Fruit fly (Drosophila melanogaster): Measurements from ENCODE around the gene CG33272.

Gene CG33272

DNA sequence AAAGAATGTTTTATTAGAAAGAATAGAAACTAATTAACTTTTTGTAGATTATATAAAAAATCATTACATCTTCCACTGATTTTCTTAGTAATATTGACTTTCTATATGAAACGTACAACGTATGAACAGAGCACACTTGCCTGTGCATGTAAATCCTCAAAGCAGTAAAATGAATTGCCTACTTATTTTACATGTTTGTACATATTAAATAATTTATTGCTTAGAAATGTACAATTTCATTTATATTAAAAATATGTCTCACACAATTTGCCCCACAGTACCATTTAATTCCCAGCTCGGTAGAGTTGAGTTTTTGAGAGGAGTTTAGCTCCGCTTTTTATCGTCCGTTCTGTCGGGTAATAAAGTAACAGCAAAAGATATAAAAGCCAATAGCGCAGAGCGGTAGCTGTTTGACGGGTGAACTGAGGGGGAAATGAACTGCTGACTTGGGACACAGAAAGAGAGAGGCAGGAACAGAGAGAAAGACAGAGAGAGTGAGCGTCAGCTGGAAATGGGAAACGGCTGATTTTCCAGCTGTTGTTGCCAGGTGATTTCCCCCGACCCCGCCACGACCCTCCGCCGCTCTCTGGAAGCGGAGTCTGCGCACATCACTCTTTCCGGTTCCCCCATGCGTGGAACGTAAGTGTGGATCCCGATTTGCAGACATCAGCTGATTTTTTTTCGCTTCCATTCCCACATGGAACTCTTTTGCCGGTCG is 17.1 kb downstream of the CG33272 start (continued):
- TF ChIP-seq sage (GFP tag; optimal IDR thresholded peaks at IDR 0.05): no peak
- peak; percentile 12 for TF ChIP-seq h (GFP tag; optimal IDR thresholded peaks at IDR 0.05)
- TF ChIP-seq dmrt93B (GFP tag; optimal IDR thresholded peaks at IDR 0.05): no peak
- no peak for TF ChIP-seq HLH106 (tag; optimal IDR thresholded peaks at IDR 0.05)
- TF ChIP-seq sv (GFP tag; optimal IDR thresholded peaks at IDR 0.05): no peak
- no peak for TF ChIP-seq Myc (optimal IDR thresholded peaks at IDR 0.05)
- TF ChIP-seq Hr83 (GFP tag; optimal IDR thresholded peaks at IDR 0.05; ENCODE audit: poor library complexity, severe bottlenecking): no peak

DNA sequence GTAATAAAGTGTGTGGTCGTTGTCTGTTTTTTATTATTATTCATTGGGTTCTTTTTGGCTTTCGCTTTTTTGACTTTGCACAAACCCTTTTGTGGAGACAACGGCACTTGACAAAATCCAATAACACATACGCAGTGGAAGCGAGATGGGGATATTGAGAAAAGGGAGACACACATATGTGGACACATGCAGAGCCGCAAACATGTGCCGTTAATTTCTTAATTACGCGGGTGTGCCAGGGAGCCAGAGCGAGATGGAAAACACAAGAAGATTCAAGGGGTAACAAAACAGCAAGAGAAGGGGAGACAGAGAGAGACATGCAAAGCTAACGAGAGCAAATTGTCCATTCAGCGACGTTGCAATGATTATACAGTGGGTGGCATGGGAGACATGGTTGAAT is 17.9 kb downstream of the CG33272 start:
- no peak for TF ChIP-seq ey (GFP tag; optimal IDR thresholded peaks at IDR 0.05)
- no peak for TF ChIP-seq usp (GFP tag; optimal IDR thresholded peaks at IDR 0.05)
- TF ChIP-seq Vsx2 (GFP tag; optimal IDR thresholded peaks at IDR 0.05; ENCODE audit: partially characterized antibody): peak; percentile 66
- no peak for TF ChIP-seq dmrt93B (GFP tag; optimal IDR thresholded peaks at IDR 0.05)
- TF ChIP-seq sage (GFP tag; optimal IDR thresholded peaks at IDR 0.05): no peak
- TF ChIP-seq Hr83 (GFP tag; optimal IDR thresholded peaks at IDR 0.05; ENCODE audit: poor library complexity, severe bottlenecking): no peak
- no peak for TF ChIP-seq Mio (GFP tag; optimal IDR thresholded peaks at IDR 0.05)
- TF ChIP-seq Hnf4 (GFP tag; optimal IDR thresholded peaks at IDR 0.05): no peak
- no peak for TF ChIP-seq Abd-B (GFP tag; optimal IDR thresholded peaks at IDR 0.05)
- no peak for TF ChIP-seq Dfd (GFP tag; optimal IDR thresholded peaks at IDR 0.05)
- TF ChIP-seq Dif (GFP tag; optimal IDR thresholded peaks at IDR 0.05; ENCODE audit: partially characterized antibody): no peak
- no peak for TF ChIP-seq CG32264 (GFP tag; optimal IDR thresholded peaks at IDR 0.05)
- no peak for TF ChIP-seq h (GFP tag; optimal IDR thresholded peaks at IDR 0.05)
- no peak for TF ChIP-seq tai (GFP tag; optimal IDR thresholded peaks at IDR 0.05)
- TF ChIP-seq Myc (optimal IDR thresholded peaks at IDR 0.05): no peak
- no peak for TF ChIP-seq CG9705 (GFP tag; optimal IDR thresholded peaks at IDR 0.05)
- TF ChIP-seq brk (GFP tag; optimal IDR thresholded peaks at IDR 0.05): no peak
- no peak for TF ChIP-seq Jra (GFP tag; optimal IDR thresholded peaks at IDR 0.05)
- peak; percentile 8 for TF ChIP-seq psq (GFP tag; optimal IDR thresholded peaks at IDR 0.05)
- no peak for TF ChIP-seq dl (GFP tag; optimal IDR thresholded peaks at IDR 0.05; ENCODE audit: insufficient read depth in 1 of 2, partially characterized antibody in 2 of 2)
- TF ChIP-seq lola (GFP tag; optimal IDR thresholded peaks at IDR 0.05): no peak
- peak; percentile 40 for TF ChIP-seq br (GFP tag; optimal IDR thresholded peaks at IDR 0.05)
- TF ChIP-seq CrebA (GFP tag; optimal IDR thresholded peaks at IDR 0.05; ENCODE audit: borderline replicate concordance): no peak
- TF ChIP-seq rgr (GFP tag; optimal IDR thresholded peaks at IDR 0.05): peak; percentile 28
- no peak for TF ChIP-seq Sp1 (GFP tag; optimal IDR thresholded peaks at IDR 0.05)
- TF ChIP-seq dsf (GFP tag; optimal IDR thresholded peaks at IDR 0.05; ENCODE audit: borderline replicate concordance): no peak
- TF ChIP-seq fru (GFP tag; optimal IDR thresholded peaks at IDR 0.05): no peak
- no peak for TF ChIP-seq OdsH (GFP tag; optimal IDR thresholded peaks at IDR 0.05)
- no peak for TF ChIP-seq pan (optimal IDR thresholded peaks at IDR 0.05)
- no peak for TF ChIP-seq foxo (GFP tag; optimal IDR thresholded peaks at IDR 0.05)
- TF ChIP-seq sv (GFP tag; optimal IDR thresholded peaks at IDR 0.05): no peak
- TF ChIP-seq HLH106 (tag; optimal IDR thresholded peaks at IDR 0.05): no peak
- no peak for TF ChIP-seq jim (GFP tag; optimal IDR thresholded peaks at IDR 0.05)
- TF ChIP-seq Hr78 (GFP tag; optimal IDR thresholded peaks at IDR 0.05): no peak
- TF ChIP-seq GATAd (GFP tag; optimal IDR thresholded peaks at IDR 0.05): no peak
- TF ChIP-seq woc (GFP tag; optimal IDR thresholded peaks at IDR 0.05): no peak
- TF ChIP-seq Rel (GFP tag; optimal IDR thresholded peaks at IDR 0.05): no peak
- peak; percentile 11 for TF ChIP-seq Rel (tag; optimal IDR thresholded peaks at IDR 0.05)
- no peak for TF ChIP-seq N (GFP tag; optimal IDR thresholded peaks at IDR 0.05)

DNA sequence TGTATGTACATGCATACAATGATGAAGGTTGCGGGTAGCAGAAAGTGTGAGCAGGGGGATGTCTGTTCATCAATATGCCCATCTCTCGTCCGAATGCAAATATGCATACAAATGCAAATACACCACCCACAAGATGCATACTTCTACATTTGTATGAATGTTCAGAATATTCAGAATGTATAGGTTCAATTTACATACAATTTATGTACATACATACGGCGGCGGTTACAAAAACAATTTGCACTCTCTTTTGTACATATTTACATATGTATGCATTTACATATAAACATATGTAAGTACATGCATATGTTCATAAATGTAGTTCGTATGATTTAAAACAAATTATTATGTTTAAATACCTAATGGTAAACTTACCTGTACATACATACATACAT is 18.5 kb downstream of the CG33272 start:
- no peak for TF ChIP-seq brk (GFP tag; optimal IDR thresholded peaks at IDR 0.05)

Measured in whole organism, wandering third instar larva.